Worm (Caenorhabditis elegans) whole organism, L3 larva: ENCODE results near the gene mab-21.

Experiments used
- R02D3.7 ChIP-seq: fragments of 150-350 bp; optimal IDR thresholded peaks from 2 replicates; lab custom pipeline; 2014; ENCODE audit warnings: missing biosample characterization, missing genetic modification characterization
- ZK546.5 ChIP-seq: sonication (generic microtip); optimal IDR thresholded peaks from 2 replicates; lab custom pipeline; 2017; ENCODE audit warnings: missing biosample characterization, missing genetic modification characterization
- aly-2 ChIP-seq: fragments of 150-350 bp; optimal IDR thresholded peaks from 2 replicates; lab custom pipeline; 2014; ENCODE audit warnings: missing biosample characterization, missing genetic modification characterization
- ceh-16 ChIP-seq: sonication (generic microtip); optimal IDR thresholded peaks from 2 replicates; lab custom pipeline; 2017; ENCODE audit warnings: missing biosample characterization, missing genetic modification characterization
- ceh-28 ChIP-seq: fragments of 150-350 bp; optimal IDR thresholded peaks from 2 replicates; lab custom pipeline; 2014; ENCODE audit warnings: missing biosample characterization, missing genetic modification reagents, missing genetic modification characterization
- ceh-82 ChIP-seq: fragments of 150-350 bp; optimal IDR thresholded peaks from 2 replicates; lab custom pipeline; 2014; ENCODE audit warnings: missing biosample characterization, missing genetic modification characterization
- daf-12 ChIP-seq: fragments of 150-350 bp; optimal IDR thresholded peaks from 2 replicates; lab custom pipeline; 2014; ENCODE audit warnings: missing biosample characterization, missing genetic modification reagents, missing genetic modification characterization
- egl-27 ChIP-seq: sonication (generic microtip); optimal IDR thresholded peaks from 4 replicates; lab custom pipeline; 2017; ENCODE audit warnings: missing biosample characterization, missing genetic modification reagents, missing genetic modification characterization
- egl-5 ChIP-seq: fragments of 150-350 bp; optimal IDR thresholded peaks from 2 replicates; lab custom pipeline; 2017; ENCODE audit warnings: missing biosample characterization, missing genetic modification reagents, missing genetic modification characterization, inconsistent platforms
- elt-1 ChIP-seq: fragments of 150-350 bp; optimal IDR thresholded peaks from 2 replicates; lab custom pipeline; 2014; ENCODE audit warnings: missing biosample characterization, missing genetic modification characterization
- elt-2 ChIP-seq: sonication (generic microtip); optimal IDR thresholded peaks from 2 replicates; lab custom pipeline; 2016; ENCODE audit warnings: missing genetic modification reagents, mild to moderate bottlenecking, missing genetic modification characterization, missing compliant biosample characterization
- eor-1 ChIP-seq, 2 experiments: fragments of 150-350 bp; optimal IDR thresholded peaks; 2 replicates each; lab custom pipeline; 2014 to 2018; ENCODE audit warnings: missing biosample characterization in 2 of 2, missing genetic modification characterization in 2 of 2
- fkh-10 ChIP-seq: sonication (generic microtip); optimal IDR thresholded peaks from 2 replicates; lab custom pipeline; 2017; ENCODE audit warnings: missing biosample characterization, missing genetic modification reagents, missing genetic modification characterization
- fkh-2 ChIP-seq: fragments of 150-350 bp; optimal IDR thresholded peaks from 2 replicates; lab custom pipeline; 2014; ENCODE audit warnings: missing biosample characterization, missing genetic modification reagents, missing genetic modification characterization
- fos-1 ChIP-seq: fragments of 150-350 bp; optimal IDR thresholded peaks from 2 replicates; lab custom pipeline; 2014; ENCODE audit warnings: missing biosample characterization, missing genetic modification characterization
- hmg-11 ChIP-seq: sonication (generic microtip); optimal IDR thresholded peaks from 2 replicates; lab custom pipeline; 2016; ENCODE audit warnings: missing genetic modification characterization, missing compliant biosample characterization
- jun-1 ChIP-seq: fragments of 150-350 bp; optimal IDR thresholded peaks from 2 replicates; lab custom pipeline; 2014; ENCODE audit warnings: missing biosample characterization, missing genetic modification reagents, missing genetic modification characterization
- lin-15B ChIP-seq: fragments of 150-350 bp; optimal IDR thresholded peaks from 2 replicates; lab custom pipeline; 2014; ENCODE audit warnings: missing biosample characterization, missing genetic modification characterization
- lin-39 ChIP-seq: fragments of 150-350 bp; optimal IDR thresholded peaks from 2 replicates; lab custom pipeline; 2018; ENCODE audit warnings: missing biosample characterization, missing genetic modification reagents, missing genetic modification characterization
- mdl-1 ChIP-seq: fragments of 150-350 bp; optimal IDR thresholded peaks from 2 replicates; lab custom pipeline; 2014; ENCODE audit warnings: missing biosample characterization, missing genetic modification characterization
- mml-1 ChIP-seq: fragments of 150-350 bp; sonication (generic microtip); optimal IDR thresholded peaks from 3 replicates; lab custom pipeline; 2014; ENCODE audit warnings: missing biosample characterization, missing genetic modification characterization
- nfya-1 ChIP-seq: sonication (generic microtip); optimal IDR thresholded peaks from 2 replicates; lab custom pipeline; 2017; ENCODE audit warnings: missing genetic modification characterization, mild to moderate bottlenecking, missing compliant biosample characterization, antibody characterized with exemption, moderate library complexity; ENCODE audit not compliant: insufficient read depth
- nhr-11 ChIP-seq: fragments of 150-350 bp; optimal IDR thresholded peaks from 2 replicates; lab custom pipeline; 2014; ENCODE audit warnings: missing biosample characterization, missing genetic modification characterization
- nhr-12 ChIP-seq: fragments of 150-350 bp; optimal IDR thresholded peaks from 2 replicates; lab custom pipeline; 2014; ENCODE audit warnings: missing biosample characterization, missing genetic modification characterization
- nhr-23 ChIP-seq: fragments of 150-350 bp; optimal IDR thresholded peaks from 2 replicates; lab custom pipeline; 2014; ENCODE audit warnings: missing biosample characterization, missing genetic modification reagents, missing genetic modification characterization
- nhr-237 ChIP-seq: fragments of 150-350 bp; optimal IDR thresholded peaks from 2 replicates; lab custom pipeline; 2014; ENCODE audit warnings: missing biosample characterization, missing genetic modification characterization
- nhr-25 ChIP-seq: sonication (generic microtip); optimal IDR thresholded peaks from 2 replicates; lab custom pipeline; 2017; ENCODE audit warnings: missing biosample characterization, missing genetic modification characterization
- nhr-28 ChIP-seq: fragments of 150-350 bp; optimal IDR thresholded peaks from 2 replicates; lab custom pipeline; 2014; ENCODE audit warnings: missing biosample characterization, missing genetic modification characterization
- nhr-43 ChIP-seq: sonication (generic microtip); optimal IDR thresholded peaks from 2 replicates; lab custom pipeline; 2016; ENCODE audit warnings: mild to moderate bottlenecking, missing genetic modification characterization, missing compliant biosample characterization; ENCODE audit not compliant: poor library complexity, severe bottlenecking
- nhr-67 ChIP-seq: fragments of 150-350 bp; optimal IDR thresholded peaks from 2 replicates; lab custom pipeline; 2014; ENCODE audit warnings: missing biosample characterization, missing genetic modification characterization
- nhr-76 ChIP-seq: fragments of 150-350 bp; sonication (generic microtip); optimal IDR thresholded peaks from 5 replicates; lab custom pipeline; 2014; ENCODE audit warnings: missing biosample characterization, missing genetic modification characterization
- nhr-77 ChIP-seq: fragments of 150-350 bp; optimal IDR thresholded peaks from 2 replicates; lab custom pipeline; 2014; ENCODE audit warnings: missing biosample characterization, missing genetic modification characterization
- pqm-1 ChIP-seq: fragments of 150-350 bp; optimal IDR thresholded peaks from 2 replicates; lab custom pipeline; 2017; ENCODE audit warnings: missing biosample characterization, missing genetic modification characterization, inconsistent platforms
- sea-2 ChIP-seq: fragments of 150-350 bp; sonication (generic microtip); optimal IDR thresholded peaks from 4 replicates; lab custom pipeline; 2014; ENCODE audit warnings: missing biosample characterization, missing genetic modification reagents, missing genetic modification characterization
- skn-1 ChIP-seq: fragments of 150-350 bp; optimal IDR thresholded peaks from 2 replicates; lab custom pipeline; 2014; ENCODE audit warnings: missing biosample characterization, missing genetic modification characterization
- snpc-4 ChIP-seq: fragments of 150-350 bp; optimal IDR thresholded peaks from 2 replicates; lab custom pipeline; 2014; ENCODE audit warnings: missing biosample characterization, missing genetic modification characterization
- tbx-2 ChIP-seq: sonication (generic microtip); optimal IDR thresholded peaks from 2 replicates; lab custom pipeline; 2016; ENCODE audit warnings: mild to moderate bottlenecking, missing genetic modification characterization, missing compliant biosample characterization
- unc-39 ChIP-seq: sonication (generic microtip); optimal IDR thresholded peaks from 4 replicates; lab custom pipeline; 2017; ENCODE audit warnings: missing biosample characterization, missing genetic modification characterization
- unc-62 ChIP-seq: fragments of 150-350 bp; sonication (generic microtip); optimal IDR thresholded peaks from 4 replicates; lab custom pipeline; 2014; ENCODE audit warnings: missing biosample characterization, missing genetic modification reagents, missing genetic modification characterization
- zag-1 ChIP-seq: fragments of 150-350 bp; optimal IDR thresholded peaks from 2 replicates; lab custom pipeline; 2014; ENCODE audit warnings: missing biosample characterization, missing genetic modification characterization
- ztf-11 ChIP-seq: fragments of 150-350 bp; optimal IDR thresholded peaks from 2 replicates; lab custom pipeline; 2014; ENCODE audit warnings: missing biosample characterization, missing genetic modification characterization
- ztf-4 ChIP-seq: fragments of 150-350 bp; optimal IDR thresholded peaks from 2 replicates; lab custom pipeline; 2014; ENCODE audit warnings: missing biosample characterization, missing genetic modification characterization

Gene mab-21

ce11 chrIII:4643262-4643661 is 42.7 kb downstream of the mab-21 start, which contains the start of gene pfas-1:
Gene pfas-1, minus strand, starts transcription at chrIII:4643310.
- TF ChIP-seq ceh-16 (tag; lab: Kevin White, UChicago) (no peak), pqm-1 (peak; percentile 57), elt-2 (tag; lab: Kevin White, UChicago) (peak; percentile 79)

ce11 chrIII:4646246-4646645 is 45.7 kb downstream of the mab-21 start, which contains the start of gene pqn-29:
Gene pqn-29, minus strand, starts transcription at chrIII:4646346.
- no peak for TF ChIP-seq lin-15B (tag; lab: Kevin White, UChicago)
- no peak for TF ChIP-seq hmg-11 (tag; lab: Kevin White, UChicago)
- no peak for TF ChIP-seq sea-2 (GFP tag; lab: Kevin White, UChicago)

ce11 chrIII:4647341-4647740 is 46.8 kb downstream of the mab-21 start:
- no peak for TF ChIP-seq zag-1 (tag; lab: Kevin White, UChicago)
- no peak for TF ChIP-seq egl-27 (tag; lab: Kevin White, UChicago)
- no peak for TF ChIP-seq nhr-28 (tag; lab: Kevin White, UChicago)
- no peak for TF ChIP-seq nhr-76 (tag; lab: Kevin White, UChicago)

- TF ChIP-seq lin-39 (tag; lab: Kevin White, UChicago) (no peak), nhr-43 (tag; lab: Kevin White, UChicago) (no peak), nhr-12 (tag; lab: Kevin White, UChicago) (no peak), ztf-4 (tag; lab: Kevin White, UChicago) (no peak), ztf-11 (tag; lab: Kevin White, UChicago) (no peak), ceh-28 (tag; lab: Kevin White, UChicago) (no peak), nfya-1 (tag; lab: Kevin White, UChicago) (no peak), pqm-1 (peak; percentile 59), nhr-77 (tag; lab: Kevin White, UChicago) (no peak), nhr-76 (tag; lab: Kevin White, UChicago) (no peak), elt-2 (tag; lab: Kevin White, UChicago) (peak; percentile 44)
Observed at ce11 chrIII:4647878-4648277, 47.3 kb downstream of the mab-21 start, which contains the start of gene T23F11.6. Gene T23F11.6, minus strand, starts transcription at chrIII:4647922.

ce11 chrIII:4649363-4649768 is 48.8 kb downstream of the mab-21 start:
- TF ChIP-seq zag-1 (tag; lab: Kevin White, UChicago) (no peak), sea-2 (GFP tag; lab: Kevin White, UChicago) (peak; percentile 47), fkh-10 (GFP tag; lab: Kevin White, UChicago) (peak; percentile 49), ceh-28 (tag; lab: Kevin White, UChicago) (peak; percentile 95), lin-15B (tag; lab: Kevin White, UChicago) (peak; percentile 87), nhr-76 (tag; lab: Kevin White, UChicago) (peak; percentile 21), lin-39 (tag; lab: Kevin White, UChicago) (peak; percentile 90), ceh-82 (no peak), hmg-11 (tag; lab: Kevin White, UChicago) (peak; percentile 81), ceh-16 (tag; lab: Kevin White, UChicago) (no peak), nhr-11 (tag; lab: Kevin White, UChicago) (peak; percentile 87), ZK546.5 (tag; lab: Kevin White, UChicago) (no peak), mdl-1 (peak; percentile 99), pqm-1 (peak; percentile 98), elt-1 (peak; percentile 25), eor-1 (tag; optimal IDR thresholded peaks at IDR 0.05; lab: Kevin White, UChicago) (no peak), daf-12 (tag; lab: Kevin White, UChicago) (no peak), egl-5 (peak; percentile 88), snpc-4 (tag; lab: Kevin White, UChicago) (peak; percentile 83), nhr-25 (tag; lab: Kevin White, UChicago) (peak; percentile 98), mml-1 (peak; percentile 24), R02D3.7 (peak; percentile 64), nhr-23 (tag; lab: Kevin White, UChicago) (peak; percentile 92), fos-1 (peak; percentile 28), ztf-11 (tag; lab: Kevin White, UChicago) (no peak), aly-2 (no peak), nhr-237 (tag; lab: Kevin White, UChicago) (no peak), nhr-28 (tag; lab: Kevin White, UChicago) (no peak), unc-62 (peak; percentile 56), egl-27 (tag; lab: Kevin White, UChicago) (peak; percentile 35), nhr-12 (tag; lab: Kevin White, UChicago) (no peak), skn-1 (no peak), nhr-77 (tag; lab: Kevin White, UChicago) (no peak), nfya-1 (tag; lab: Kevin White, UChicago) (peak; percentile 90), unc-39 (no peak), nhr-43 (tag; lab: Kevin White, UChicago) (peak; percentile 93), tbx-2 (tag; lab: Kevin White, UChicago) (peak; percentile 74), nhr-67 (tag; lab: Kevin White, UChicago) (no peak), jun-1 (tag; lab: Kevin White, UChicago) (peak; percentile 93), fkh-2 (tag; lab: Kevin White, UChicago) (no peak)
